Fruit fly (Drosophila melanogaster) S2 (cell line): ENCODE results near the gene CG3062.

ENCODE experiments used
- CG8478 ChIP-seq: fragments of >200 bp; optimal IDR thresholded peaks from 2 replicates; lab custom pipeline; 2018
- CTCF ChIP-seq, 2 experiments: fragments of >200 bp; optimal IDR thresholded peaks; 2 replicates each; lab custom pipeline; 2018

dm6 chrX:4609737-4610136 is 34.9 kb downstream of the CG3062 start:
- TF ChIP-seq CG8478 (lab: Kevin White, UChicago), result no peak
- TF ChIP-seq CTCF (optimal IDR thresholded peaks at IDR 0.05; lab: Kevin White, UChicago), result no peak
